Worm (Caenorhabditis elegans) whole organism, late embryonic: ENCODE data around the gene dhhc-5.

Experiments used
- ama-1 ChIP-seq: fragments of 150-350 bp; optimal IDR thresholded peaks from 2 replicates; lab custom pipeline; 2014
- ets-4 ChIP-seq: sonication (generic microtip); optimal IDR thresholded peaks from 2 replicates; lab custom pipeline; 2016; ENCODE audit warnings: missing genetic modification characterization, missing compliant biosample characterization

- no peak for TF ChIP-seq ets-4 (tag; lab: Kevin White, UChicago)
- no peak for TF ChIP-seq ama-1
These were observed 10.6 kb upstream of the dhhc-5 start, which contains the start of gene clec-158 for ce11 chrIII:6859482-6859881.
